Worm (Caenorhabditis elegans): ENCODE measurements around the gene fbxa-197.
A peak's percentile ranks its signal among the peaks of the same experiment; 100 is the strongest.

fbxa-197 gene

ce11 chrV:15872273-15872672 is 4.8 kb downstream of the fbxa-197 start, which contains the start of gene str-56:
TSS of gene str-56 (plus strand) at chrV:15872573.
- TF ChIP-seq zip-5 (tag; optimal IDR thresholded peaks at IDR 0.05), result no peak
- TF ChIP-seq tbx-7 (tag; optimal IDR thresholded peaks at IDR 0.05), result no peak
- no peak for TF ChIP-seq lim-6 (tag; optimal IDR thresholded peaks at IDR 0.05)
- no peak for TF ChIP-seq fkh-6 (tag; optimal IDR thresholded peaks at IDR 0.05)
- no peak for TF ChIP-seq npax-4 (tag; optimal IDR thresholded peaks at IDR 0.05)
- TF ChIP-seq fkh-10 (GFP tag; optimal IDR thresholded peaks at IDR 0.05), result no peak
- TF ChIP-seq C38D4.7 (GFP tag; optimal IDR thresholded peaks at IDR 0.05), result no peak
- no peak for TF ChIP-seq dve-1 (tag; optimal IDR thresholded peaks at IDR 0.05)
- no peak for TF ChIP-seq pax-1 (tag; optimal IDR thresholded peaks at IDR 0.05)
- TF ChIP-seq unc-3 (GFP tag; conservative IDR thresholded peaks at IDR 0.05), result no peak
- no peak for TF ChIP-seq unc-3 (tag; optimal IDR thresholded peaks at IDR 0.05)

ce11 chrV:15873762-15874161 is 6.3 kb downstream of the fbxa-197 start:
- TF ChIP-seq ztf-16 (tag; optimal IDR thresholded peaks at IDR 0.05), result peak; percentile 99
- peak; percentile 97 for TF ChIP-seq C08G9.2 (tag; optimal IDR thresholded peaks at IDR 0.05)
- peak; percentile 99 for TF ChIP-seq unc-86 (tag; optimal IDR thresholded peaks at IDR 0.05)
- peak; percentile 98 for TF ChIP-seq ahr-1 (tag; optimal IDR thresholded peaks at IDR 0.05)
- TF ChIP-seq unc-3 (GFP tag; conservative IDR thresholded peaks at IDR 0.05), result peak; percentile 99
- TF ChIP-seq unc-3 (tag; optimal IDR thresholded peaks at IDR 0.05), result peak; percentile 99
- peak; percentile 97 for TF ChIP-seq elt-4 (tag; optimal IDR thresholded peaks at IDR 0.05)
- peak; percentile 99 for TF ChIP-seq ceh-19 (GFP tag; optimal IDR thresholded peaks at IDR 0.05)
- peak; percentile 55 for TF ChIP-seq ceh-22 (tag; optimal IDR thresholded peaks at IDR 0.05)
- peak; percentile 96 for TF ChIP-seq pag-3 (tag; optimal IDR thresholded peaks at IDR 0.05; ENCODE audit: borderline replicate concordance)
- TF ChIP-seq dmd-4 (tag; optimal IDR thresholded peaks at IDR 0.05; ENCODE audit: borderline replicate concordance), result peak; percentile 98
- TF ChIP-seq unc-55 (GFP tag; optimal IDR thresholded peaks at IDR 0.05), result no peak
- peak; percentile 98 for TF ChIP-seq ceh-2 (tag; optimal IDR thresholded peaks at IDR 0.05)
- peak; percentile 76 for TF ChIP-seq fkh-10 (GFP tag; optimal IDR thresholded peaks at IDR 0.05)
- peak; percentile 98 for TF ChIP-seq C38D4.7 (GFP tag; optimal IDR thresholded peaks at IDR 0.05)
- TF ChIP-seq hlh-8 (tag; optimal IDR thresholded peaks at IDR 0.05), result peak; percentile 96
- peak; percentile 90 for TF ChIP-seq nfya-1 (tag; optimal IDR thresholded peaks at IDR 0.05)
- peak; percentile 99 for TF ChIP-seq hlh-6 (tag; optimal IDR thresholded peaks at IDR 0.05)
- TF ChIP-seq F13H6.1 (tag; optimal IDR thresholded peaks at IDR 0.05), result peak; percentile 98
- TF ChIP-seq ttx-3 (tag; optimal IDR thresholded peaks at IDR 0.05), result peak; percentile 99
- TF ChIP-seq elt-2 (tag; optimal IDR thresholded peaks at IDR 0.05), result peak; percentile 99
- peak; percentile 97 for TF ChIP-seq fkh-6 (tag; optimal IDR thresholded peaks at IDR 0.05)
- TF ChIP-seq hlh-15 (tag; optimal IDR thresholded peaks at IDR 0.05), result peak; percentile 98
- peak; percentile 99 for TF ChIP-seq eyg-1 (tag; optimal IDR thresholded peaks at IDR 0.05)
- peak; percentile 99 for TF ChIP-seq sox-4 (tag; optimal IDR thresholded peaks at IDR 0.05)
- peak; percentile 96 for TF ChIP-seq dve-1 (tag; optimal IDR thresholded peaks at IDR 0.05)
- peak; percentile 86 for TF ChIP-seq unc-42 (tag; optimal IDR thresholded peaks at IDR 0.05)
- TF ChIP-seq ceh-31 (tag; optimal IDR thresholded peaks at IDR 0.05), result peak; percentile 93
- peak; percentile 94 for TF ChIP-seq mec-3 (tag; optimal IDR thresholded peaks at IDR 0.05; ENCODE audit: borderline replicate concordance)
- peak; percentile 99 for TF ChIP-seq Y22D7AL.16 (tag; optimal IDR thresholded peaks at IDR 0.05)
- TF ChIP-seq sox-2 (GFP tag; IDR thresholded peaks at IDR 0.05), result peak; percentile 98
- TF ChIP-seq pha-4 (tag; optimal IDR thresholded peaks at IDR 0.05), result no peak
- TF ChIP-seq npax-4 (tag; optimal IDR thresholded peaks at IDR 0.05), result peak; percentile 98
- TF ChIP-seq zip-5 (tag; optimal IDR thresholded peaks at IDR 0.05), result peak; percentile 94
- peak; percentile 99 for TF ChIP-seq ceh-48 (tag; optimal IDR thresholded peaks at IDR 0.05)
- TF ChIP-seq tbx-2 (tag; optimal IDR thresholded peaks at IDR 0.05), result peak; percentile 98
- no peak for TF ChIP-seq nhr-11 (tag; optimal IDR thresholded peaks at IDR 0.05)
- peak; percentile 99 for TF ChIP-seq syd-9 (tag; optimal IDR thresholded peaks at IDR 0.05)
- TF ChIP-seq pax-1 (tag; optimal IDR thresholded peaks at IDR 0.05), result no peak
- TF ChIP-seq ceh-9 (tag; optimal IDR thresholded peaks at IDR 0.05), result peak; percentile 98
- peak; percentile 99 for TF ChIP-seq ceh-6 (GFP tag; optimal IDR thresholded peaks at IDR 0.05)
- TF ChIP-seq ceh-14 (tag; optimal IDR thresholded peaks at IDR 0.05), result peak; percentile 99
- peak; percentile 88 for TF ChIP-seq ets-4 (tag; optimal IDR thresholded peaks at IDR 0.05)
- peak; percentile 99 for TF ChIP-seq ceh-24 (tag; optimal IDR thresholded peaks at IDR 0.05)
- peak; percentile 97 for TF ChIP-seq lin-11 (tag; optimal IDR thresholded peaks at IDR 0.05)
- peak; percentile 87 for TF ChIP-seq ceh-30 (tag; optimal IDR thresholded peaks at IDR 0.05)
- peak; percentile 99 for TF ChIP-seq hlh-13 (GFP tag; optimal IDR thresholded peaks at IDR 0.05)
- TF ChIP-seq nhr-232 (tag; optimal IDR thresholded peaks at IDR 0.05), result peak; percentile 99

All from whole organism, late embryonic.